Fruit fly (Drosophila melanogaster): ENCODE data around the gene CG5116.
A peak's percentile ranks its signal among the peaks of the same experiment; 100 is the strongest.

CG5116 gene

dm6 chr3R:25453150-25453680, 29.7 kb upstream of the CG5116 start (continued):
- TF ChIP-seq bab2 (GFP tag; optimal IDR thresholded peaks at IDR 0.05) = peak; percentile 21
- TF ChIP-seq BEAF-32 (GFP tag; optimal IDR thresholded peaks at IDR 0.05) = no peak
- peak; percentile 53 for TF ChIP-seq CG17912 (GFP tag; optimal IDR thresholded peaks at IDR 0.05)
- peak; percentile 26 for TF ChIP-seq CG12659 (GFP tag; optimal IDR thresholded peaks at IDR 0.05)
- no peak for TF ChIP-seq jing (GFP tag; optimal IDR thresholded peaks at IDR 0.05)
- TF ChIP-seq CG13775 (GFP tag; optimal IDR thresholded peaks at IDR 0.05) = peak; percentile 21
- TF ChIP-seq CG2678 (tag; optimal IDR thresholded peaks at IDR 0.05) = peak; percentile 54
- TF ChIP-seq klu (GFP tag; IDR thresholded peaks at IDR 0.05) = no peak
- TF ChIP-seq chn (GFP tag; optimal IDR thresholded peaks at IDR 0.05) = no peak
- TF ChIP-seq nau (GFP tag; optimal IDR thresholded peaks at IDR 0.05) = peak; percentile 72
- TF ChIP-seq H2.0 (GFP tag; IDR thresholded peaks at IDR 0.05) = no peak
- TF ChIP-seq scrt (GFP tag; optimal IDR thresholded peaks at IDR 0.05) = peak; percentile 61
- TF ChIP-seq CG1529 (GFP tag; optimal IDR thresholded peaks at IDR 0.05) = peak; percentile 26
- peak; percentile 3 for TF ChIP-seq cwo (GFP tag; optimal IDR thresholded peaks at IDR 0.05)
- TF ChIP-seq CG4617 (GFP tag; optimal IDR thresholded peaks at IDR 0.05; ENCODE audit: borderline replicate concordance) = no peak
- TF ChIP-seq vnd (GFP tag; IDR thresholded peaks at IDR 0.05; ENCODE audit: partially characterized antibody) = no peak
- TF ChIP-seq Rfx (GFP tag; IDR thresholded peaks at IDR 0.05) = peak; percentile 39; the same call in 1 of the 2 replicates
- TF ChIP-seq B-H1 (GFP tag; IDR thresholded peaks at IDR 0.05) = no peak; the same call in 2 of the 3 replicates
- no peak for TF ChIP-seq slbo (GFP tag; IDR thresholded peaks at IDR 0.05)
- peak; percentile 21 for TF ChIP-seq maf-S (GFP tag; optimal IDR thresholded peaks at IDR 0.05)
- peak; percentile 19; the same call in 1 of the 3 replicates for TF ChIP-seq CG11695 (GFP tag; IDR thresholded peaks at IDR 0.05)
- TF ChIP-seq unc-4 (GFP tag; IDR thresholded peaks at IDR 0.05; ENCODE audit: partially characterized antibody) = no peak
- TF ChIP-seq Lhr (GFP tag; optimal IDR thresholded peaks at IDR 0.05) = peak; percentile 4
- no peak for TF ChIP-seq Bteb2 (GFP tag; optimal IDR thresholded peaks at IDR 0.05)
- no peak for TF ChIP-seq CG9215 (GFP tag; IDR thresholded peaks at IDR 0.05)
- no peak for TF ChIP-seq CG6689 (GFP tag; IDR thresholded peaks at IDR 0.05)
- no peak for TF ChIP-seq CG9797 (GFP tag; optimal IDR thresholded peaks at IDR 0.05)
- peak; percentile 32 for TF ChIP-seq Xrp1 (GFP tag; IDR thresholded peaks at IDR 0.05)
- TF ChIP-seq CG14441 (GFP tag; IDR thresholded peaks at IDR 0.05) = 0 out of 2 replicates have a peak, but pooled peaks have one; percentile 5
- peak; percentile 47 for TF ChIP-seq CG15479 (GFP tag; optimal IDR thresholded peaks at IDR 0.05)
- TF ChIP-seq CG18262 (tag; optimal IDR thresholded peaks at IDR 0.05) = peak; percentile 73
- TF ChIP-seq salm (tag; optimal IDR thresholded peaks at IDR 0.05) = peak; percentile 65
- TF ChIP-seq CG16779 (GFP tag; IDR thresholded peaks at IDR 0.05) = no peak
- TF ChIP-seq usp (GFP tag; optimal IDR thresholded peaks at IDR 0.05) = no peak

DNA sequence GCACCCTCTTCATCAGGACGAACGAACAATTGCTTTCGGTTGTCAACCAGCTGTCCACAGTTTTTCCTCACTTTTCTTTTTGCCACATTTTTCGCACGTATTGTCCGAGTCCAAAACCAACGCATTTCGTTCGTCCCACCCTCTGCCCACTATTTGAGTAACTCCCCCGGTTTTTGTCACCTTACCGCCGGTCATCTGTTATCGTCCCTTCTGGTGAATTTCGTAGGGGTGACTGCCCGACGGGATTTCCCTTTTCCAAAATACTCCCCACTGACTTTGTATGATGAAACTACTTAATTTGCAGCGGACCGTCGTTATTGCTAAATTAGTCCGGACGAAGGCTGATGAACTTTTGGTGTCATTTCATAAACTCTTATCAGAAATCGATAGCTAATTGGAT, 25.8 kb upstream of the CG5116 start:
- TF ChIP-seq Myb (GFP tag; optimal IDR thresholded peaks at IDR 0.05) (no peak), CG6254 (GFP tag; optimal IDR thresholded peaks at IDR 0.05) (no peak), pros (GFP tag; optimal IDR thresholded peaks at IDR 0.05) (peak; percentile 50), ro (GFP tag; IDR thresholded peaks at IDR 0.05) (no peak), kay (GFP tag; optimal IDR thresholded peaks at IDR 0.05) (no peak), Blimp-1 (GFP tag; optimal IDR thresholded peaks at IDR 0.05) (no peak), bigmax (GFP tag; optimal IDR thresholded peaks at IDR 0.05) (no peak), onecut (GFP tag; IDR thresholded peaks at IDR 0.05) (peak; percentile 12; the same call in 1 of the 2 replicates), zen2 (GFP tag; IDR thresholded peaks at IDR 0.05; ENCODE audit: partially characterized antibody) (no peak), disco-r (GFP tag; optimal IDR thresholded peaks at IDR 0.05) (no peak), CG17612 (GFP tag; IDR thresholded peaks at IDR 0.05) (no peak), da (GFP tag; optimal IDR thresholded peaks at IDR 0.05) (no peak), GATAe (GFP tag; conservative IDR thresholded peaks at IDR 0.05) (no peak), Hr39 (optimal IDR thresholded peaks at IDR 0.05) (no peak), tap (tag; optimal IDR thresholded peaks at IDR 0.05) (no peak), amos (GFP tag; IDR thresholded peaks at IDR 0.05; ENCODE audit: partially characterized antibody) (no peak), eyg (GFP tag; optimal IDR thresholded peaks at IDR 0.05) (no peak), NfI (GFP tag; optimal IDR thresholded peaks at IDR 0.05) (no peak)

Measured in whole organism, embryonic.